Worm (Caenorhabditis elegans): ENCODE measurements around the gene fbxa-100.

- TF ChIP-seq him-1 (tag; optimal IDR thresholded peaks at IDR 0.05): no peak
- TF ChIP-seq dao-5 (tag; optimal IDR thresholded peaks at IDR 0.05): no peak
- no peak for TF ChIP-seq W03F9.2 (tag; optimal IDR thresholded peaks at IDR 0.05)
Measured at ce11 chrV:16036166-16036565, 25.7 kb downstream of the fbxa-100 start, which contains the start of gene T10C6.10.

Data from whole organism, L4/young adult.